Worm (Caenorhabditis elegans): ENCODE results near the gene mboa-2.

ce11 chrV:11070388-11070787 is 51.9 kb downstream of the mboa-2 start:
- TF ChIP-seq ztf-4 (tag; optimal IDR thresholded peaks at IDR 0.05) (no peak), jun-1 (tag; optimal IDR thresholded peaks at IDR 0.05) (peak; percentile 2), mml-1 (tag; optimal IDR thresholded peaks at IDR 0.05) (no peak), aly-2 (tag; optimal IDR thresholded peaks at IDR 0.05) (no peak), nfya-1 (tag; optimal IDR thresholded peaks at IDR 0.05; ENCODE audit: insufficient read depth) (no peak), zag-1 (tag; optimal IDR thresholded peaks at IDR 0.05) (no peak), snpc-4 (tag; optimal IDR thresholded peaks at IDR 0.05) (no peak), fkh-2 (tag; optimal IDR thresholded peaks at IDR 0.05) (no peak), daf-12 (tag; optimal IDR thresholded peaks at IDR 0.05) (no peak), elt-3 (tag; optimal IDR thresholded peaks at IDR 0.05) (no peak), unc-62 (GFP tag; optimal IDR thresholded peaks at IDR 0.05) (no peak), nhr-76 (tag; optimal IDR thresholded peaks at IDR 0.05) (no peak)
